Worm (Caenorhabditis elegans) whole organism, early embryonic: Measurements from ENCODE around the gene gpa-18.

Experiments
- B0310.2 ChIP-seq: sonication (generic microtip); optimal IDR thresholded peaks from 2 replicates; lab custom pipeline; 2016; ENCODE audit warnings: mild to moderate bottlenecking, missing genetic modification characterization, missing compliant biosample characterization
- F13C5.2 ChIP-seq: sonication (generic microtip); optimal IDR thresholded peaks from 2 replicates; lab custom pipeline; 2017; ENCODE audit warnings: mild to moderate bottlenecking, missing genetic modification characterization, inconsistent platforms, missing compliant biosample characterization
- aly-1 ChIP-seq: sonication (generic microtip); optimal IDR thresholded peaks from 2 replicates; lab custom pipeline; 2016; ENCODE audit warnings: missing genetic modification characterization, missing compliant biosample characterization
- ama-1 ChIP-seq: fragments of 150-350 bp; optimal IDR thresholded peaks from 2 replicates; lab custom pipeline; 2014
- ceh-13 ChIP-seq: fragments of 200-800 bp; sonication (Bioruptor generic); optimal IDR thresholded peaks from 2 replicates; lab custom pipeline; 2018; ENCODE audit warnings: mild to moderate bottlenecking, missing genetic modification characterization, missing compliant biosample characterization
- ceh-36 ChIP-seq: sonication (generic microtip); optimal IDR thresholded peaks from 2 replicates; lab custom pipeline; 2016; ENCODE audit warnings: missing genetic modification characterization, inconsistent platforms, missing compliant biosample characterization
- ets-7 ChIP-seq: sonication (generic microtip); optimal IDR thresholded peaks from 2 replicates; lab custom pipeline; 2016; ENCODE audit warnings: missing genotype, missing genetic modification characterization, missing compliant biosample characterization
- flt-1 ChIP-seq: fragments of 200-800 bp; sonication (Bioruptor generic); IDR thresholded peaks from 2 replicates; pipeline ENCODE4 v1.3.6; 2022; ENCODE audit warnings: missing genetic modification characterization, missing compliant biosample characterization
- hmg-4 ChIP-seq: fragments of 200-800 bp; sonication (Bioruptor generic); optimal IDR thresholded peaks from 2 replicates; lab custom pipeline; 2018; ENCODE audit warnings: mild to moderate bottlenecking, missing genetic modification characterization, missing compliant biosample characterization
- pes-1 ChIP-seq: fragments of 200-800 bp; sonication (Bioruptor generic); IDR thresholded peaks from 2 replicates; pipeline ENCODE4 v1.3.6; 2022; ENCODE audit warnings: missing genetic modification reagents, missing genetic modification characterization, missing compliant biosample characterization
- scrt-1 ChIP-seq: fragments of 200-800 bp; sonication (Bioruptor generic); IDR thresholded peaks from 2 replicates; pipeline ENCODE4 v1.3.6; 2022; ENCODE audit warnings: missing genetic modification characterization, missing compliant biosample characterization
- sea-1 ChIP-seq: fragments of 200-800 bp; sonication (Bioruptor generic); conservative IDR thresholded peaks from 2 replicates; pipeline ENCODE4 v1.3.6; 2022; ENCODE audit warnings: missing genetic modification characterization, missing compliant biosample characterization
- tbx-37 ChIP-seq: fragments of 200-800 bp; sonication (Bioruptor generic); conservative IDR thresholded peaks from 2 replicates; pipeline ENCODE4 v1.3.6; 2022; ENCODE audit warnings: missing genetic modification reagents, missing genetic modification characterization, missing compliant biosample characterization
- tra-4 ChIP-seq: sonication (generic microtip); optimal IDR thresholded peaks from 2 replicates; lab custom pipeline; 2017; ENCODE audit warnings: missing genetic modification characterization, missing compliant biosample characterization

- TF ChIP-seq B0310.2 (tag; lab: Kevin White, UChicago) (no peak), tbx-37 (no peak), flt-1 (GFP tag; lab: Robert Waterston, UW) (no peak), pes-1 (no peak), sea-1 (GFP tag; lab: Robert Waterston, UW) (no peak), ama-1 (lab: Kevin White, UChicago) (no peak), hmg-4 (GFP tag; lab: Kevin White, UChicago) (no peak), ets-7 (tag; lab: Kevin White, UChicago) (no peak), aly-1 (tag; lab: Kevin White, UChicago) (no peak), scrt-1 (GFP tag; lab: Robert Waterston, UW) (no peak), ceh-13 (no peak), F13C5.2 (tag; lab: Kevin White, UChicago) (no peak), tra-4 (tag; lab: Kevin White, UChicago) (no peak), ceh-36 (tag; lab: Kevin White, UChicago) (no peak)
These were observed 45.6 kb downstream of the gpa-18 start, which contains the start of gene C24D10.5 for ce11 chrIV:5149793-5150192.
